Worm (Caenorhabditis elegans) whole organism, L1 larva: Measurements from ENCODE around the gene C26B9.3.

Source experiments
- C16A3.4 ChIP-seq: fragments of 150-350 bp; optimal IDR thresholded peaks from 2 replicates; lab custom pipeline; 2014; ENCODE audit warnings: missing biosample characterization, missing genetic modification characterization
- aly-2 ChIP-seq: fragments of 150-350 bp; optimal IDR thresholded peaks from 2 replicates; lab custom pipeline; 2014; ENCODE audit warnings: missing biosample characterization, missing genetic modification characterization
- dpl-1 ChIP-seq, 3 experiments: fragments of 150-350 bp in 2 of 3; sonication (generic microtip) in 1 of 3; optimal IDR thresholded peaks; 2 replicates each; lab custom pipeline; 2014 to 2017; ENCODE audit warnings: missing biosample characterization in 3 of 3, missing genetic modification characterization in 3 of 3, missing genetic modification reagents in 3 of 3
- elt-3 ChIP-seq, 6 experiments: fragments of 150-350 bp in 1 of 6; sonication (generic microtip); optimal IDR thresholded peaks; 2 replicates each; lab custom pipeline; 2017 to 2018; ENCODE audit warnings: missing biosample characterization in 6 of 6, missing genetic modification characterization in 6 of 6, inconsistent platforms in 1 of 6
- fkh-8 ChIP-seq: sonication (generic microtip); optimal IDR thresholded peaks from 2 replicates; lab custom pipeline; 2016; ENCODE audit warnings: mild to moderate bottlenecking, missing genetic modification characterization, missing compliant biosample characterization
- hlh-17 ChIP-seq: fragments of 200-800 bp; sonication (Bioruptor generic); optimal IDR thresholded peaks from 2 replicates; lab custom pipeline; 2018; ENCODE audit warnings: missing genetic modification characterization, mild to moderate bottlenecking, missing compliant biosample characterization, moderate library complexity, borderline replicate concordance
- mep-1 ChIP-seq: fragments of 150-350 bp; optimal IDR thresholded peaks from 2 replicates; lab custom pipeline; 2014; ENCODE audit warnings: missing biosample characterization, missing genetic modification characterization
- nhr-12 ChIP-seq: sonication (generic microtip); optimal IDR thresholded peaks from 2 replicates; lab custom pipeline; 2017; ENCODE audit warnings: missing biosample characterization, missing genetic modification characterization
- nhr-76 ChIP-seq: sonication (generic microtip); optimal IDR thresholded peaks from 2 replicates; lab custom pipeline; 2017; ENCODE audit warnings: missing biosample characterization, missing genetic modification characterization
- pag-3 ChIP-seq: sonication (generic microtip); optimal IDR thresholded peaks from 2 replicates; lab custom pipeline; 2017; ENCODE audit warnings: missing genetic modification characterization, mild to moderate bottlenecking, missing compliant biosample characterization, antibody characterized with exemption, borderline replicate concordance; ENCODE audit not compliant: insufficient read depth
- rnt-1 ChIP-seq: sonication (generic microtip); optimal IDR thresholded peaks from 2 replicates; lab custom pipeline; 2016; ENCODE audit warnings: mild to moderate bottlenecking, missing genetic modification characterization, moderate library complexity, missing compliant biosample characterization
- snpc-4 ChIP-seq: fragments of 150-350 bp; optimal IDR thresholded peaks from 2 replicates; lab custom pipeline; 2014; ENCODE audit warnings: missing biosample characterization, missing genetic modification characterization
- tbx-2 ChIP-seq: sonication (generic microtip); optimal IDR thresholded peaks from 2 replicates; lab custom pipeline; 2016; ENCODE audit warnings: missing genetic modification characterization, missing compliant biosample characterization
- unc-62 ChIP-seq: fragments of 150-350 bp; optimal IDR thresholded peaks from 2 replicates; lab custom pipeline; 2014; ENCODE audit warnings: missing biosample characterization, missing genetic modification reagents, missing genetic modification characterization

DNA sequence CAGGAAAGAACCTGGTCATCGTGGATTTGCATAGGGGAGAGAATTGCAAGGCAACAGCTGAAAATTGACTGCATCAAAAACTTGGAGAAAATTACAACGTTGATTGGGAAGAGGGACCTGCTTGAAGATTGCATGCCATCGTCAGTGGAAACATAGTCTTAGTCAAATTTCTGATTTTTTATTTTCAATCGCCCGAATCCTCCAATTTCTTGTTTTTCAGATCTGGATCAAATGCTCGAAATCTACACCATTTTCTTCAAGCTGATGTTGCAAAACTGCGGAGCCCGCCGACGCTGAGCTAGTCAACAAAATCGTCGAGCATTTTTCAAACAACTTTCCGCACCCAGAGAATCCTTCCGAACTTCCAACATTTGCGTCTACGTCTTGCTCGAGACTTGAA lies 35.5 kb downstream of the C26B9.3 start:
- TF ChIP-seq nhr-76 (tag; lab: Kevin White, UChicago) (no peak), nhr-12 (tag; lab: Kevin White, UChicago) (no peak), rnt-1 (no peak), hlh-17 (no peak), unc-62 (GFP tag; lab: Kevin White, UChicago) (no peak), tbx-2 (tag; lab: Kevin White, UChicago) (no peak), pag-3 (no peak), snpc-4 (tag; lab: Kevin White, UChicago) (no peak), elt-3 (tag; optimal IDR thresholded peaks at IDR 0.05; lab: Kevin White, UChicago) (no peak), aly-2 (no peak), fkh-8 (tag; lab: Kevin White, UChicago) (no peak), mep-1 (no peak), C16A3.4 (no peak), dpl-1 (GFP tag; optimal IDR thresholded peaks at IDR 0.05; lab: Kevin White, UChicago) (no peak)
